Worm (Caenorhabditis elegans) whole organism, young adult: Measurements from ENCODE around the gene unc-77.

Source experiments
- B0019.2 ChIP-seq: fragments of 200-800 bp; sonication (Bioruptor generic); conservative IDR thresholded peaks from 2 replicates; pipeline ENCODE4 v1.3.6; 2022; ENCODE audit warnings: missing genetic modification reagents, missing genetic modification characterization, missing compliant biosample characterization
- B0035.1 ChIP-seq: sonication (generic microtip); optimal IDR thresholded peaks from 2 replicates; lab custom pipeline; 2016; ENCODE audit warnings: missing genetic modification characterization, mild to moderate bottlenecking, missing compliant biosample characterization, missing genotype, missing genetic modification reagents
- B0261.1 ChIP-seq: sonication (generic microtip); optimal IDR thresholded peaks from 2 replicates; lab custom pipeline; 2016; ENCODE audit warnings: mild to moderate bottlenecking, missing genetic modification characterization, moderate library complexity, missing compliant biosample characterization
- C17E4.6 ChIP-seq: fragments of 200-800 bp; sonication (Bioruptor generic); IDR thresholded peaks from 2 replicates; pipeline ENCODE4 v1.3.6; 2022; ENCODE audit warnings: missing genetic modification reagents, missing genetic modification characterization, missing compliant biosample characterization
- D2030.7 ChIP-seq: fragments of 200-800 bp; sonication (Bioruptor generic); IDR thresholded peaks from 2 replicates; pipeline ENCODE4 v1.3.6; 2022; ENCODE audit warnings: missing genetic modification reagents, missing genetic modification characterization, missing compliant biosample characterization
- F22D6.2 ChIP-seq: sonication (generic microtip); optimal IDR thresholded peaks from 2 replicates; lab custom pipeline; 2016; ENCODE audit warnings: mild to moderate bottlenecking, missing genetic modification characterization, missing compliant biosample characterization
- F39B2.1 ChIP-seq: fragments of 200-800 bp; sonication (Bioruptor generic); IDR thresholded peaks from 2 replicates; pipeline ENCODE4 v1.3.6; 2022; ENCODE audit warnings: missing genetic modification reagents, missing genetic modification characterization, missing compliant biosample characterization
- F55B11.4 ChIP-seq: sonication (generic microtip); optimal IDR thresholded peaks from 2 replicates; lab custom pipeline; 2016; ENCODE audit warnings: missing compliant biosample characterization, missing genetic modification characterization, borderline replicate concordance; ENCODE audit not compliant: insufficient read depth
- K12H6.12 ChIP-seq: fragments of 200-800 bp; sonication (Bioruptor generic); optimal IDR thresholded peaks from 2 replicates; lab custom pipeline; 2018; ENCODE audit warnings: mild to moderate bottlenecking, missing genetic modification characterization, missing compliant biosample characterization
- Y53F4B.3 ChIP-seq: fragments of 200-800 bp; sonication (Bioruptor generic); IDR thresholded peaks from 2 replicates; pipeline ENCODE4 v1.3.6; 2022; ENCODE audit warnings: missing genetic modification reagents, missing genetic modification characterization, missing compliant biosample characterization
- Y95B8A.8 ChIP-seq: fragments of 200-800 bp; sonication (Bioruptor generic); IDR thresholded peaks from 2 replicates; pipeline ENCODE4 v1.3.6; 2022; ENCODE audit warnings: missing genetic modification reagents, missing genetic modification characterization, missing compliant biosample characterization
- aptf-2 ChIP-seq: fragments of 200-800 bp; sonication (Bioruptor generic); conservative IDR thresholded peaks from 2 replicates; pipeline ENCODE4 v1.3.6; 2022; ENCODE audit warnings: missing genetic modification reagents, missing genetic modification characterization, missing compliant biosample characterization
- aptf-3 ChIP-seq: fragments of 200-800 bp; sonication (Bioruptor generic); IDR thresholded peaks from 2 replicates; pipeline ENCODE4 v1.3.6; 2022; ENCODE audit warnings: missing genetic modification characterization, missing compliant biosample characterization
- attf-5 ChIP-seq: fragments of 200-800 bp; sonication (Bioruptor generic); optimal IDR thresholded peaks from 2 replicates; lab custom pipeline; 2018; ENCODE audit warnings: mild to moderate bottlenecking, missing genetic modification characterization, missing compliant biosample characterization
- bed-1 ChIP-seq: fragments of 200-800 bp; sonication (Bioruptor generic); IDR thresholded peaks from 2 replicates; pipeline ENCODE4 v1.3.6; 2022; ENCODE audit warnings: missing genetic modification reagents, missing genetic modification characterization, missing compliant biosample characterization
- ceh-91 ChIP-seq: fragments of 200-800 bp; sonication (Bioruptor generic); IDR thresholded peaks from 2 replicates; pipeline ENCODE4 v1.3.6; 2022; ENCODE audit warnings: missing genetic modification reagents, missing genetic modification characterization, missing compliant biosample characterization
- die-1 ChIP-seq: sonication (generic microtip); optimal IDR thresholded peaks from 2 replicates; lab custom pipeline; 2016; ENCODE audit warnings: missing genotype, mild to moderate bottlenecking, missing genetic modification characterization, missing compliant biosample characterization
- dox-1 ChIP-seq: fragments of 200-800 bp; sonication (Bioruptor generic); IDR thresholded peaks from 2 replicates; pipeline ENCODE4 v1.3.6; 2022; ENCODE audit warnings: missing genetic modification reagents, missing genetic modification characterization, missing compliant biosample characterization
- egl-18 ChIP-seq: fragments of 200-800 bp; sonication (Bioruptor generic); IDR thresholded peaks from 2 replicates; pipeline ENCODE4 v1.3.6; 2022; ENCODE audit warnings: missing genetic modification reagents, missing genetic modification characterization, missing compliant biosample characterization
- fkh-3 ChIP-seq: sonication (generic microtip); optimal IDR thresholded peaks from 2 replicates; lab custom pipeline; 2016; ENCODE audit warnings: mild to moderate bottlenecking, missing genetic modification characterization, missing compliant biosample characterization
- him-1 ChIP-seq: sonication (generic microtip); optimal IDR thresholded peaks from 2 replicates; lab custom pipeline; 2016; ENCODE audit warnings: missing genotype, missing genetic modification reagents, missing genetic modification characterization, missing compliant biosample characterization
- hlh-26 ChIP-seq: fragments of 200-800 bp; sonication (Bioruptor generic); conservative IDR thresholded peaks from 2 replicates; pipeline ENCODE4 v1.3.6; 2022; ENCODE audit warnings: missing genetic modification reagents, missing genetic modification characterization, missing compliant biosample characterization
- hmg-20 ChIP-seq: fragments of 200-800 bp; sonication (Bioruptor generic); IDR thresholded peaks from 2 replicates; pipeline ENCODE4 v1.3.6; 2022; ENCODE audit warnings: missing genetic modification reagents, missing genetic modification characterization, missing compliant biosample characterization
- let-526 ChIP-seq: fragments of 200-800 bp; sonication (Bioruptor generic); IDR thresholded peaks from 2 replicates; pipeline ENCODE4 v1.3.6; 2022; ENCODE audit warnings: missing genetic modification reagents, missing genetic modification characterization, missing compliant biosample characterization
- let-607 ChIP-seq, 2 experiments: fragments of 200-800 bp in 1 of 2; sonication (Bioruptor generic) in 1 of 2; sonication (generic microtip) in 1 of 2; optimal IDR thresholded peaks; 2 replicates each; lab custom pipeline; 2016 to 2018; ENCODE audit warnings: mild to moderate bottlenecking in 2 of 2, missing compliant biosample characterization in 2 of 2, missing genetic modification characterization in 2 of 2, moderate library complexity in 2 of 2, missing genotype in 1 of 2
- lin-26 ChIP-seq: fragments of 200-800 bp; sonication (Bioruptor generic); IDR thresholded peaks from 2 replicates; pipeline ENCODE4 v1.3.6; 2022; ENCODE audit warnings: missing genetic modification reagents, missing genetic modification characterization, missing compliant biosample characterization
- lin-35 ChIP-seq, 3 experiments: fragments of 150-350 bp in 2 of 3; sonication (generic microtip) in 1 of 3; optimal IDR thresholded peaks; 2 replicates each; lab custom pipeline; 2014 to 2018; ENCODE audit warnings: missing biosample characterization in 3 of 3, missing genetic modification characterization in 3 of 3, missing genetic modification reagents in 3 of 3
- lin-40 ChIP-seq: sonication (generic microtip); optimal IDR thresholded peaks from 2 replicates; lab custom pipeline; 2016; ENCODE audit warnings: missing genetic modification characterization, mild to moderate bottlenecking, missing compliant biosample characterization, missing genotype, missing genetic modification reagents
- lsy-27 ChIP-seq: sonication (generic microtip); optimal IDR thresholded peaks from 2 replicates; lab custom pipeline; 2017; ENCODE audit warnings: missing genetic modification characterization, mild to moderate bottlenecking, missing compliant biosample characterization, antibody characterized with exemption, missing genotype, borderline replicate concordance; ENCODE audit not compliant: insufficient read depth
- madf-10 ChIP-seq: sonication (generic microtip); optimal IDR thresholded peaks from 2 replicates; lab custom pipeline; 2016; ENCODE audit warnings: mild to moderate bottlenecking, missing genetic modification characterization, missing compliant biosample characterization
- madf-3 ChIP-seq: fragments of 200-800 bp; sonication (Bioruptor generic); IDR thresholded peaks from 2 replicates; pipeline ENCODE4 v1.3.6; 2022; ENCODE audit warnings: missing genetic modification reagents, missing genetic modification characterization, missing compliant biosample characterization
- mcd-1 ChIP-seq: fragments of 200-800 bp; sonication (Bioruptor generic); IDR thresholded peaks from 2 replicates; pipeline ENCODE4 v1.3.6; 2022; ENCODE audit warnings: missing genetic modification reagents, missing genetic modification characterization, missing compliant biosample characterization
- mes-4 ChIP-seq: sonication (generic microtip); optimal IDR thresholded peaks from 2 replicates; lab custom pipeline; 2016; ENCODE audit warnings: missing genotype, missing genetic modification characterization, missing compliant biosample characterization
- nhr-27 ChIP-seq: fragments of 200-800 bp; sonication (Bioruptor generic); optimal IDR thresholded peaks from 2 replicates; lab custom pipeline; 2018; ENCODE audit warnings: mild to moderate bottlenecking, missing genetic modification characterization, moderate library complexity, missing compliant biosample characterization
- nhr-90 ChIP-seq: sonication (generic microtip); optimal IDR thresholded peaks from 2 replicates; lab custom pipeline; 2016; ENCODE audit warnings: missing genotype, mild to moderate bottlenecking, missing genetic modification characterization, missing compliant biosample characterization
- pbrm-1 ChIP-seq: fragments of 200-800 bp; sonication (Bioruptor generic); IDR thresholded peaks from 2 replicates; pipeline ENCODE4 v1.3.6; 2022; ENCODE audit warnings: missing genetic modification reagents, missing genetic modification characterization, missing compliant biosample characterization
- rcor-1 ChIP-seq: fragments of 200-800 bp; sonication (Bioruptor generic); IDR thresholded peaks from 2 replicates; pipeline ENCODE4 v1.3.6; 2022; ENCODE audit warnings: missing genetic modification reagents, missing genetic modification characterization, missing compliant biosample characterization
- repo-1 ChIP-seq: sonication (generic microtip); optimal IDR thresholded peaks from 2 replicates; lab custom pipeline; 2017; ENCODE audit warnings: mild to moderate bottlenecking, missing genetic modification characterization, missing compliant biosample characterization
- snpc-1.1 ChIP-seq: sonication (generic microtip); optimal IDR thresholded peaks from 2 replicates; lab custom pipeline; 2017; ENCODE audit warnings: missing genetic modification characterization, mild to moderate bottlenecking, missing compliant biosample characterization, antibody characterized with exemption, moderate library complexity, missing genotype, missing genetic modification reagents; ENCODE audit not compliant: insufficient read depth
- somi-1 ChIP-seq: fragments of 200-800 bp; sonication (Bioruptor generic); optimal IDR thresholded peaks from 2 replicates; lab custom pipeline; 2018; ENCODE audit warnings: mild to moderate bottlenecking, missing genetic modification characterization, missing compliant biosample characterization
- sptf-2 ChIP-seq: fragments of 200-800 bp; sonication (Bioruptor generic); optimal IDR thresholded peaks from 2 replicates; lab custom pipeline; 2018; ENCODE audit warnings: mild to moderate bottlenecking, missing genetic modification characterization, missing compliant biosample characterization
- tlf-1 ChIP-seq: fragments of 200-800 bp; sonication (Bioruptor generic); optimal IDR thresholded peaks from 2 replicates; lab custom pipeline; 2018; ENCODE audit warnings: mild to moderate bottlenecking, missing genetic modification characterization, missing compliant biosample characterization
- unc-62 ChIP-seq: fragments of 150-350 bp; optimal IDR thresholded peaks from 2 replicates; lab custom pipeline; 2014; ENCODE audit warnings: missing biosample characterization, missing genetic modification reagents, missing genetic modification characterization
- zfh-2 ChIP-seq: fragments of 200-800 bp; sonication (Bioruptor generic); conservative IDR thresholded peaks from 2 replicates; pipeline ENCODE4 v1.3.6; 2022; ENCODE audit warnings: missing genetic modification reagents, missing genetic modification characterization, missing compliant biosample characterization
- zim-3 ChIP-seq: sonication (generic microtip); optimal IDR thresholded peaks from 2 replicates; lab custom pipeline; 2017; ENCODE audit warnings: mild to moderate bottlenecking, missing genetic modification characterization, moderate library complexity, missing compliant biosample characterization
- ztf-22 ChIP-seq: fragments of 200-800 bp; sonication (Bioruptor generic); optimal IDR thresholded peaks from 2 replicates; lab custom pipeline; 2018; ENCODE audit warnings: mild to moderate bottlenecking, missing genetic modification characterization, moderate library complexity, missing compliant biosample characterization

Gene unc-77

DNA sequence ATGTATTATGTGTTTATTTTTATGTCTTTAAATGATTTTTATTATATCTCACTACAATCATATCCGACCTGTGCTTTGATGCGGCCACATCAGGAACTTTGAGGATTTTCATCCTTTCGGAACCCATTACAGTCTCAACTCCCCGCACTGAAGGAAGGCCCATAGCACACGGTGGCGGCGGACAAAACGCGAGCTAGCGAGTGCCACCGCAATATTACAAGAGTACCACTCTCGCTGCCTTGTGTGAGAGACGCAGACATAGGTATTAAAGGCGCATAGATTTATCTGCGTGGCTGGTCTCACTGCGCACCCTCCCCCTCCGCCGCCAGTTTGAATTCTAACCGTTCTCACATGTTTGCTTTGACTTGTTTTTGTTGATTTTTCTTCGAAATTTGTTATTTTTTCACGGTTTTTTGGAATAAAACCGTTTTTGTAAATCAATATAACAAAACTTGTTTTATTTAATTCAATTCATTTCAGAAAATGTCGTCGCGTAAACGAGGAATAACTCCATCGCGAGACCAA lies 65.9 kb downstream of the unc-77 start, which contains the start of gene zen-4 (continued):
- peak; percentile 84 for TF ChIP-seq hmg-20 (GFP tag; lab: Robert Waterston, UW)
- TF ChIP-seq die-1, result no peak
- TF ChIP-seq him-1 (tag; lab: Kevin White, UChicago), result peak; percentile 93
- peak; percentile 83; the same call in 1 of the 2 replicates for TF ChIP-seq Y95B8A.8 (GFP tag; lab: Robert Waterston, UW)
- no peak for TF ChIP-seq ztf-22 (GFP tag; lab: Kevin White, UChicago)
- no peak for TF ChIP-seq fkh-3 (tag; lab: Kevin White, UChicago)
- TF ChIP-seq Y53F4B.3, result peak; percentile 59; the same call in 1 of the 2 replicates
- peak; percentile 55 for TF ChIP-seq B0019.2 (GFP tag; lab: Robert Waterston, UW)
- TF ChIP-seq madf-10, result no peak
- TF ChIP-seq rcor-1 (GFP tag; lab: Robert Waterston, UW), result peak; percentile 94
- TF ChIP-seq mes-4 (tag; lab: Kevin White, UChicago), result peak; percentile 90
- no peak for TF ChIP-seq egl-18 (GFP tag; lab: Robert Waterston, UW)
- no peak for TF ChIP-seq attf-5 (GFP tag; lab: Kevin White, UChicago)
- TF ChIP-seq madf-3 (GFP tag; lab: Robert Waterston, UW), result peak; percentile 84
- peak; percentile 97 for TF ChIP-seq snpc-1.1 (tag; lab: Kevin White, UChicago)
- TF ChIP-seq K12H6.12 (tag; lab: Kevin White, UChicago), result no peak
- 0 out of 2 replicates have a peak, but pooled peaks have one; percentile 51 for TF ChIP-seq aptf-3 (GFP tag; lab: Robert Waterston, UW)
- TF ChIP-seq let-526, result peak; percentile 69; the same call in 1 of the 2 replicates
- TF ChIP-seq C17E4.6 (GFP tag; lab: Robert Waterston, UW), result peak; percentile 90
- TF ChIP-seq bed-1 (GFP tag; lab: Robert Waterston, UW), result no peak
- TF ChIP-seq hlh-26 (GFP tag; lab: Robert Waterston, UW), result no peak
- TF ChIP-seq F39B2.1, result peak; percentile 67; the same call in 1 of the 2 replicates
- TF ChIP-seq ceh-91 (GFP tag; lab: Robert Waterston, UW), result peak; percentile 83
- no peak for TF ChIP-seq B0035.1 (tag; lab: Kevin White, UChicago)
- TF ChIP-seq mcd-1 (GFP tag; lab: Robert Waterston, UW), result peak; percentile 85
- TF ChIP-seq zim-3 (tag; lab: Kevin White, UChicago), result no peak
- 0 out of 2 replicates have a peak, but pooled peaks have one; percentile 38 for TF ChIP-seq aptf-2 (GFP tag; lab: Robert Waterston, UW)
- TF ChIP-seq dox-1 (GFP tag; lab: Robert Waterston, UW), result no peak; the same call in 1 of the 2 replicates
- TF ChIP-seq nhr-90 (tag; lab: Kevin White, UChicago), result no peak
- TF ChIP-seq zfh-2 (GFP tag; lab: Robert Waterston, UW), result no peak
- TF ChIP-seq sptf-2 (GFP tag; lab: Kevin White, UChicago), result peak; percentile 20
- TF ChIP-seq B0261.1 (tag; lab: Kevin White, UChicago), result no peak
- TF ChIP-seq F55B11.4 (tag; lab: Kevin White, UChicago), result no peak
- TF ChIP-seq lin-40, result no peak
- no peak for TF ChIP-seq let-607 (tag; optimal IDR thresholded peaks at IDR 0.05; lab: Kevin White, UChicago)
- TF ChIP-seq unc-62 (GFP tag; lab: Kevin White, UChicago), result no peak

DNA sequence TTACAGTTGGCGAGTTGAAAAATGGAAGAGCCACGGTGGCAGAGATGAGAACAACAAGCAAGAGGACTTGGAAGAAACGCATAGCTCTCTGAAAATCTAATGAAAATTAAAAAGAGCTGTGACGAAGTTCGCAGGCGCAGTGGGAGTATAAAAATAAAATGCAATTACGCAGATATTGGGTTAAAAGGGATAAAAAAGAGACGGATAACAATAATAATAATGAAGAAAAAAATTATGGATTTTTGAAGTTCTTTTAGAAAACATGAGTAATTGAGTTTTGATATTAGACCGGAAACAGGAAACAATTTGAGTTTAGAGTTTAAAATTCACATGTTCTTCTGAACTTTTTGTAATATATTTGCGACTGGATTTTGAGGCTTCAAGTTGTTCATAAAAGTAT lies 71.4 kb downstream of the unc-77 start, which contains the start of gene M03D4.3:
Gene M03D4.3, minus strand, starts transcription at position 101 of the 400 bp plus-strand sequence.
- TF ChIP-seq let-526 (no peak), repo-1 (tag; lab: Kevin White, UChicago) (no peak), snpc-1.1 (tag; lab: Kevin White, UChicago) (no peak), pbrm-1 (GFP tag; lab: Robert Waterston, UW) (no peak), lin-35 (GFP tag; optimal IDR thresholded peaks at IDR 0.05; lab: Kevin White, UChicago) (no peak), ceh-91 (GFP tag; lab: Robert Waterston, UW) (no peak), lsy-27 (tag; lab: Kevin White, UChicago) (no peak), mcd-1 (GFP tag; lab: Robert Waterston, UW) (no peak), C17E4.6 (GFP tag; lab: Robert Waterston, UW) (no peak), nhr-27 (tag; lab: Kevin White, UChicago) (no peak), F22D6.2 (tag; lab: Kevin White, UChicago) (no peak), B0019.2 (GFP tag; lab: Robert Waterston, UW) (no peak), somi-1 (GFP tag; lab: Kevin White, UChicago) (no peak), hlh-26 (GFP tag; lab: Robert Waterston, UW) (no peak), Y53F4B.3 (no peak), tlf-1 (no peak), lin-40 (no peak), lin-26 (GFP tag; lab: Robert Waterston, UW) (no peak), D2030.7 (GFP tag; lab: Robert Waterston, UW) (no peak)
